Worm (Caenorhabditis elegans): ENCODE data around the gene W07G1.7.

Gene W07G1.7

ce11 chrII:13957437-13957836, 8.7 kb downstream of the W07G1.7 start, which contains the start of gene zip-3:
zip-3 (minus strand) TSS chrII:13957457.
- no peak for TF ChIP-seq M03D4.4 (tag; optimal IDR thresholded peaks at IDR 0.05)
- TF ChIP-seq elt-1 (tag; optimal IDR thresholded peaks at IDR 0.05; ENCODE audit: borderline replicate concordance, insufficient read depth), result no peak
- no peak for TF ChIP-seq tbx-8 (GFP tag; optimal IDR thresholded peaks at IDR 0.05)
- no peak for TF ChIP-seq flh-1 (GFP tag; optimal IDR thresholded peaks at IDR 0.05)
- TF ChIP-seq unc-120 (tag; optimal IDR thresholded peaks at IDR 0.05; ENCODE audit: poor library complexity, severe bottlenecking), result no peak
- no peak for TF ChIP-seq nhr-12 (tag; optimal IDR thresholded peaks at IDR 0.05)
- TF ChIP-seq sptf-1 (tag; optimal IDR thresholded peaks at IDR 0.05), result no peak
- TF ChIP-seq lsy-2 (tag; optimal IDR thresholded peaks at IDR 0.05), result no peak
- TF ChIP-seq ztf-11 (tag; optimal IDR thresholded peaks at IDR 0.05), result no peak
- no peak for TF ChIP-seq nhr-76 (tag; optimal IDR thresholded peaks at IDR 0.05)
- TF ChIP-seq elt-3 (tag; optimal IDR thresholded peaks at IDR 0.05), result no peak
- TF ChIP-seq cnd-1 (tag; optimal IDR thresholded peaks at IDR 0.05), result no peak
- no peak for TF ChIP-seq ceh-39 (tag; optimal IDR thresholded peaks at IDR 0.05)
- no peak for TF ChIP-seq sem-2 (GFP tag; optimal IDR thresholded peaks at IDR 0.05)
- no peak for TF ChIP-seq mls-2 (tag; optimal IDR thresholded peaks at IDR 0.05)
- TF ChIP-seq lin-32 (GFP tag; optimal IDR thresholded peaks at IDR 0.05), result no peak
- TF ChIP-seq ceh-83 (GFP tag; optimal IDR thresholded peaks at IDR 0.05), result no peak
- TF ChIP-seq unc-62 (GFP tag; optimal IDR thresholded peaks at IDR 0.05), result no peak
- TF ChIP-seq lin-13 (tag; optimal IDR thresholded peaks at IDR 0.05), result no peak

ce11 chrII:13956529-13956928, 9.6 kb downstream of the W07G1.7 start:
- TF ChIP-seq nhr-76 (tag; optimal IDR thresholded peaks at IDR 0.05) (no peak), ceh-83 (GFP tag; optimal IDR thresholded peaks at IDR 0.05) (no peak), mab-5 (tag; optimal IDR thresholded peaks at IDR 0.05) (no peak), nhr-12 (tag; optimal IDR thresholded peaks at IDR 0.05) (no peak), pha-4 (tag; optimal IDR thresholded peaks at IDR 0.05) (no peak), ceh-39 (tag; optimal IDR thresholded peaks at IDR 0.05) (no peak), snpc-4 (tag; optimal IDR thresholded peaks at IDR 0.05) (no peak), tbx-8 (GFP tag; optimal IDR thresholded peaks at IDR 0.05) (no peak), cnd-1 (tag; optimal IDR thresholded peaks at IDR 0.05) (no peak)

ce11 chrII:13954979-13955378, 11.2 kb downstream of the W07G1.7 start:
- TF ChIP-seq lsy-2 (tag; optimal IDR thresholded peaks at IDR 0.05) (no peak), ceh-83 (GFP tag; optimal IDR thresholded peaks at IDR 0.05) (no peak), hlh-1 (tag; optimal IDR thresholded peaks at IDR 0.05) (no peak), nhr-28 (tag; optimal IDR thresholded peaks at IDR 0.05) (no peak), bed-3 (GFP tag; optimal IDR thresholded peaks at IDR 0.05) (no peak), ham-2 (GFP tag; optimal IDR thresholded peaks at IDR 0.05) (no peak), tbx-8 (GFP tag; optimal IDR thresholded peaks at IDR 0.05) (no peak), zip-8 (tag; optimal IDR thresholded peaks at IDR 0.05) (no peak), pha-4 (tag; optimal IDR thresholded peaks at IDR 0.05) (no peak), unc-62 (GFP tag; optimal IDR thresholded peaks at IDR 0.05) (no peak), snpc-4 (tag; optimal IDR thresholded peaks at IDR 0.05) (no peak), ceh-43 (GFP tag; optimal IDR thresholded peaks at IDR 0.05) (no peak), lin-13 (tag; optimal IDR thresholded peaks at IDR 0.05) (no peak), unc-39 (tag; optimal IDR thresholded peaks at IDR 0.05) (no peak), nhr-2 (tag; optimal IDR thresholded peaks at IDR 0.05) (no peak), cnd-1 (tag; optimal IDR thresholded peaks at IDR 0.05) (no peak), elt-1 (tag; optimal IDR thresholded peaks at IDR 0.05; ENCODE audit: borderline replicate concordance, insufficient read depth) (no peak)

ce11 chrII:13954077-13954476, 12.1 kb downstream of the W07G1.7 start:
- TF ChIP-seq mep-1 (tag; optimal IDR thresholded peaks at IDR 0.05), result no peak
- TF ChIP-seq unc-62 (GFP tag; optimal IDR thresholded peaks at IDR 0.05), result no peak
- TF ChIP-seq unc-120 (tag; optimal IDR thresholded peaks at IDR 0.05; ENCODE audit: poor library complexity, severe bottlenecking), result no peak
- no peak for TF ChIP-seq elt-1 (tag; optimal IDR thresholded peaks at IDR 0.05; ENCODE audit: borderline replicate concordance, insufficient read depth)
- no peak for TF ChIP-seq mab-5 (tag; optimal IDR thresholded peaks at IDR 0.05)
- TF ChIP-seq nhr-237 (tag; optimal IDR thresholded peaks at IDR 0.05), result no peak
- no peak for TF ChIP-seq tbx-8 (GFP tag; optimal IDR thresholded peaks at IDR 0.05)
- no peak for TF ChIP-seq lsy-2 (tag; optimal IDR thresholded peaks at IDR 0.05)
- TF ChIP-seq mls-2 (tag; optimal IDR thresholded peaks at IDR 0.05), result no peak
- no peak for TF ChIP-seq ham-2 (GFP tag; optimal IDR thresholded peaks at IDR 0.05)
- TF ChIP-seq nhr-76 (tag; optimal IDR thresholded peaks at IDR 0.05), result no peak
- TF ChIP-seq flh-1 (GFP tag; optimal IDR thresholded peaks at IDR 0.05), result no peak
- TF ChIP-seq unc-39 (tag; optimal IDR thresholded peaks at IDR 0.05), result no peak
- no peak for TF ChIP-seq blmp-1 (tag; optimal IDR thresholded peaks at IDR 0.05)
- TF ChIP-seq lin-32 (GFP tag; optimal IDR thresholded peaks at IDR 0.05), result no peak
- TF ChIP-seq nhr-28 (tag; optimal IDR thresholded peaks at IDR 0.05), result no peak
- TF ChIP-seq sem-2 (GFP tag; optimal IDR thresholded peaks at IDR 0.05), result no peak

Data from whole organism, mixed stage, embryonic.